Worm (Caenorhabditis elegans) whole organism, L1 larva: ENCODE results near the gene F27E5.5.

Experiments used
- C34B4.2 ChIP-seq: sonication (generic microtip); optimal IDR thresholded peaks from 2 replicates; lab custom pipeline; 2017; ENCODE audit warnings: mild to moderate bottlenecking, missing genetic modification characterization, missing compliant biosample characterization
- Y116A8C.19 ChIP-seq: sonication (generic microtip); optimal IDR thresholded peaks from 2 replicates; lab custom pipeline; 2016; ENCODE audit warnings: missing compliant biosample characterization, missing genetic modification characterization, borderline replicate concordance
- alr-1 ChIP-seq: fragments of 200-800 bp; sonication (Bioruptor generic); optimal IDR thresholded peaks from 2 replicates; lab custom pipeline; 2018; ENCODE audit warnings: borderline replicate concordance, mild to moderate bottlenecking, missing genetic modification characterization, missing compliant biosample characterization
- aly-2 ChIP-seq: fragments of 150-350 bp; optimal IDR thresholded peaks from 2 replicates; lab custom pipeline; 2014; ENCODE audit warnings: missing biosample characterization, missing genetic modification characterization
- ceh-63 ChIP-seq: fragments of 200-800 bp; sonication (Bioruptor generic); optimal IDR thresholded peaks from 2 replicates; lab custom pipeline; 2018; ENCODE audit warnings: mild to moderate bottlenecking, missing genetic modification characterization, missing compliant biosample characterization
- ces-1 ChIP-seq: fragments of 150-350 bp; optimal IDR thresholded peaks from 2 replicates; lab custom pipeline; 2014; ENCODE audit warnings: missing biosample characterization, missing genetic modification reagents, missing genetic modification characterization
- dsc-1 ChIP-seq: sonication (generic microtip); optimal IDR thresholded peaks from 2 replicates; lab custom pipeline; 2016; ENCODE audit warnings: mild to moderate bottlenecking, missing genetic modification characterization, missing compliant biosample characterization
- efl-1 ChIP-seq, 4 experiments: fragments of 150-350 bp; optimal IDR thresholded peaks in 3 of 4; peaks in 1 of 4; 1 replicate in 1 of 4; 2 replicates in 3 of 4; lab custom pipeline; 2014; ENCODE audit warnings: missing biosample characterization in 2 of 4, missing genetic modification characterization in 2 of 4, missing genetic modification reagents in 2 of 4
- elt-2 ChIP-seq: sonication (generic microtip); optimal IDR thresholded peaks from 2 replicates; lab custom pipeline; 2016; ENCODE audit warnings: missing genetic modification characterization, mild to moderate bottlenecking, inconsistent platforms, missing compliant biosample characterization, missing genetic modification reagents
- ets-5 ChIP-seq: fragments of 200-800 bp; sonication (Bioruptor generic); IDR thresholded peaks from 2 replicates; pipeline ENCODE4 v1.3.6; 2022; ENCODE audit warnings: missing genetic modification characterization, missing compliant biosample characterization
- fkh-4 ChIP-seq: sonication (generic microtip); optimal IDR thresholded peaks from 2 replicates; lab custom pipeline; 2016; ENCODE audit warnings: missing compliant biosample characterization, missing genetic modification characterization, borderline replicate concordance
- irx-1 ChIP-seq: sonication (generic microtip); optimal IDR thresholded peaks from 2 replicates; lab custom pipeline; 2016; ENCODE audit warnings: missing genetic modification characterization, missing compliant biosample characterization
- lin-13 ChIP-seq: fragments of 150-350 bp; optimal IDR thresholded peaks from 2 replicates; lab custom pipeline; 2014; ENCODE audit warnings: missing biosample characterization, missing genetic modification reagents, missing genetic modification characterization
- lin-14 ChIP-seq: fragments of 200-800 bp; sonication (Bioruptor generic); optimal IDR thresholded peaks from 2 replicates; lab custom pipeline; 2018; ENCODE audit warnings: mild to moderate bottlenecking, missing genetic modification characterization, moderate library complexity, missing compliant biosample characterization
- lin-35 ChIP-seq, 2 experiments: fragments of 150-350 bp; optimal IDR thresholded peaks; 2 replicates each; lab custom pipeline; 2014; ENCODE audit warnings: missing biosample characterization in 2 of 2, missing genetic modification characterization in 2 of 2, missing genetic modification reagents in 2 of 2
- lsy-2 ChIP-seq, 2 experiments: fragments of 150-350 bp; optimal IDR thresholded peaks; 2 replicates each; lab custom pipeline; 2014; ENCODE audit warnings: missing biosample characterization in 2 of 2, missing genetic modification characterization in 2 of 2
- mab-9 ChIP-seq: fragments of 200-800 bp; sonication (Bioruptor generic); IDR thresholded peaks from 2 replicates; pipeline ENCODE4 v1.3.6; 2022; ENCODE audit warnings: missing genetic modification reagents, missing genetic modification characterization, missing compliant biosample characterization
- mep-1 ChIP-seq: fragments of 150-350 bp; optimal IDR thresholded peaks from 2 replicates; lab custom pipeline; 2014; ENCODE audit warnings: missing biosample characterization, missing genetic modification characterization
- nhr-11 ChIP-seq: fragments of 150-350 bp; optimal IDR thresholded peaks from 2 replicates; lab custom pipeline; 2014; ENCODE audit warnings: missing biosample characterization, missing genetic modification characterization
- nhr-19 ChIP-seq: fragments of 200-800 bp; sonication (Bioruptor generic); conservative IDR thresholded peaks from 2 replicates; pipeline ENCODE4 v1.3.6; 2022; ENCODE audit warnings: missing genetic modification characterization, missing compliant biosample characterization
- nhr-71 ChIP-seq: sonication (generic microtip); optimal IDR thresholded peaks from 2 replicates; lab custom pipeline; 2016; ENCODE audit warnings: mild to moderate bottlenecking, missing genetic modification characterization, moderate library complexity, missing compliant biosample characterization
- nhr-76 ChIP-seq: sonication (generic microtip); optimal IDR thresholded peaks from 2 replicates; lab custom pipeline; 2017; ENCODE audit warnings: missing biosample characterization, missing genetic modification characterization
- nhr-77 ChIP-seq: fragments of 150-350 bp; optimal IDR thresholded peaks from 2 replicates; lab custom pipeline; 2014; ENCODE audit warnings: missing biosample characterization, missing genetic modification characterization
- nhr-84 ChIP-seq: sonication (generic microtip); optimal IDR thresholded peaks from 2 replicates; lab custom pipeline; 2017; ENCODE audit warnings: missing biosample characterization, missing genetic modification characterization
- nhr-85 ChIP-seq: sonication (generic microtip); peaks from one replicate; lab custom pipeline; 2016; ENCODE audit warnings: missing genetic modification characterization, inconsistent platforms, missing compliant biosample characterization
- nhr-90 ChIP-seq: sonication (generic microtip); optimal IDR thresholded peaks from 2 replicates; lab custom pipeline; 2016; ENCODE audit warnings: mild to moderate bottlenecking, missing genetic modification characterization, missing compliant biosample characterization; ENCODE audit not compliant: poor library complexity
- pax-3 ChIP-seq: fragments of 200-800 bp; sonication (Bioruptor generic); optimal IDR thresholded peaks from 2 replicates; lab custom pipeline; 2018; ENCODE audit warnings: mild to moderate bottlenecking, missing genetic modification characterization, moderate library complexity, missing compliant biosample characterization
- rnt-1 ChIP-seq: sonication (generic microtip); optimal IDR thresholded peaks from 2 replicates; lab custom pipeline; 2016; ENCODE audit warnings: mild to moderate bottlenecking, missing genetic modification characterization, moderate library complexity, missing compliant biosample characterization
- skn-1 ChIP-seq: fragments of 150-350 bp; optimal IDR thresholded peaks from 2 replicates; lab custom pipeline; 2014; ENCODE audit warnings: missing biosample characterization, missing genetic modification characterization
- sptf-1 ChIP-seq: fragments of 150-350 bp; optimal IDR thresholded peaks from 2 replicates; lab custom pipeline; 2014; ENCODE audit warnings: missing biosample characterization, missing genetic modification characterization
- sup-37 ChIP-seq: fragments of 200-800 bp; sonication (Bioruptor generic); optimal IDR thresholded peaks from 2 replicates; lab custom pipeline; 2018; ENCODE audit warnings: mild to moderate bottlenecking, missing genetic modification characterization, missing compliant biosample characterization
- swsn-7 ChIP-seq: sonication (generic microtip); optimal IDR thresholded peaks from 2 replicates; lab custom pipeline; 2016; ENCODE audit warnings: missing genetic modification characterization, missing compliant biosample characterization
- unc-130 ChIP-seq: fragments of 150-350 bp; optimal IDR thresholded peaks from 2 replicates; lab custom pipeline; 2017; ENCODE audit warnings: missing biosample characterization, missing genetic modification characterization, inconsistent platforms
- vab-15 ChIP-seq: sonication (generic microtip); optimal IDR thresholded peaks from 2 replicates; lab custom pipeline; 2017; ENCODE audit warnings: missing genotype, mild to moderate bottlenecking, missing genetic modification characterization, missing compliant biosample characterization
- ztf-11 ChIP-seq, 2 experiments: sonication (generic microtip); optimal IDR thresholded peaks; 2 replicates each; lab custom pipeline; 2016 to 2017; ENCODE audit warnings: missing genetic modification characterization in 2 of 2, missing biosample characterization in 1 of 2, missing compliant biosample characterization in 1 of 2

Gene F27E5.5

ce11 chrII:10139177-10139640 lies 7.5 kb upstream of the F27E5.5 start, which contains the start of gene asah-2:
asah-2 (plus strand) TSS chrII:10139590.
- TF ChIP-seq aly-2 (tag; lab: Kevin White, UChicago): no peak
- TF ChIP-seq nhr-85 (tag; lab: Kevin White, UChicago): no peak
- TF ChIP-seq skn-1 (tag; lab: Kevin White, UChicago): no peak
- TF ChIP-seq elt-2: peak; percentile 83
- TF ChIP-seq swsn-7: no peak
- no peak for TF ChIP-seq ets-5 (GFP tag; lab: Robert Waterston, UW)
- TF ChIP-seq vab-15 (tag; lab: Kevin White, UChicago): no peak
- no peak for TF ChIP-seq rnt-1
- TF ChIP-seq ces-1 (GFP tag; lab: Kevin White, UChicago): no peak
- no peak for TF ChIP-seq alr-1 (tag; lab: Kevin White, UChicago)
- TF ChIP-seq irx-1 (tag; lab: Kevin White, UChicago): no peak
- no peak for TF ChIP-seq C34B4.2 (tag; lab: Kevin White, UChicago)
- peak; percentile 2 for TF ChIP-seq nhr-90 (tag; lab: Kevin White, UChicago)

DNA sequence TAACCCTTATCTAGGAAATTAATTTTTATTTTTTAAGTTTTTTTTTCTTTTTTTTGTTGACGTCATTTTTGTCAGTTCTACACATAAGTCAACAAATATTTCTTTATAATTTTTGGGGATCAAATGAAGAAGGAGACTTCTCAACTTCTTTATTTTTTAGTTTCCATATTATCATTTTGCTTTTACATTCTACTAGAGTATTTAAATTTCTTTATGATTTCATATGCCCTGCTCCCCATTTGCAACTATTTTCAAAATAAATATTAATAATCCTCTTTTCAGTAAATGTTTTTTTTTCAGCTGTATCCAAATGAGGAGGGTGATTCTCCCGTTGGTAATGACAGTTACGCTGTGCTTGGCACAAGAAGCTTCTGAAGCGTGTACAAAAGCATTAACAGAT lies 5.7 kb upstream of the F27E5.5 start, which contains the start of gene phg-1:
TSS of gene phg-1 (plus strand) at position 301 of the 400 bp plus-strand sequence.
- TF ChIP-seq lin-35 (GFP tag; optimal IDR thresholded peaks at IDR 0.05; lab: Kevin White, UChicago) (no peak), efl-1 (optimal IDR thresholded peaks at IDR 0.05; lab: Kevin White, UChicago) (no peak), efl-1 (GFP tag; optimal IDR thresholded peaks at IDR 0.05 in 1 of 2; lab: Kevin White, UChicago) (no peak), mep-1 (tag; lab: Kevin White, UChicago) (no peak), lsy-2 (tag; optimal IDR thresholded peaks at IDR 0.05; lab: Kevin White, UChicago) (no peak), lin-14 (GFP tag; lab: Kevin White, UChicago) (no peak), Y116A8C.19 (tag; lab: Kevin White, UChicago) (no peak), unc-130 (tag; lab: Kevin White, UChicago) (no peak), sup-37 (GFP tag; lab: Kevin White, UChicago) (no peak), nhr-11 (tag; lab: Kevin White, UChicago) (no peak), nhr-76 (tag; lab: Kevin White, UChicago) (no peak), sptf-1 (tag; lab: Kevin White, UChicago) (no peak), nhr-90 (tag; lab: Kevin White, UChicago) (no peak), lin-13 (GFP tag; lab: Kevin White, UChicago) (no peak), nhr-77 (tag; lab: Kevin White, UChicago) (no peak), pax-3 (no peak), nhr-84 (tag; lab: Kevin White, UChicago) (no peak), nhr-19 (no peak)

DNA sequence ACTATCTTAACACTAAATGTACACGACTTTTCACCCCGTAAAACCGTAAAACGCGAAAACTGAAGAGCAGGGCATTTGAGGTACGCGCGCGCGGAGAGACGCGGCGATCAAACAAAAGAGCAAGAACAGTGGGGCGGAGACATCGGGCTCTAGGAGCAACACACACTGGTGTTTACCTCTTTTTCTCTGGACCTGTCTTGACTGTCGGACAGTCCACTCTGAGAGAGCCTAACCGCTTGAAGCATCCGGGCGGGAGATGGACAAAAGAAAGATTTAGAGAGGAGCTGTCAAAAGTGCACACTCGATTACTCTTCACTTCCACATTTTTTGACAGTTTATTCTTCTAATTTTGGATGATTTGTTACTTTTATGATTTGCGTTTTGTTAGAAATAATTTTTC lies 5.1 kb upstream of the F27E5.5 start:
- TF ChIP-seq ets-5 (GFP tag; lab: Robert Waterston, UW) (no peak), irx-1 (tag; lab: Kevin White, UChicago) (no peak), nhr-90 (tag; lab: Kevin White, UChicago) (no peak), lsy-2 (tag; optimal IDR thresholded peaks at IDR 0.05; lab: Kevin White, UChicago) (no peak), nhr-71 (tag; lab: Kevin White, UChicago) (no peak), pax-3 (no peak), ztf-11 (tag; optimal IDR thresholded peaks at IDR 0.05; lab: Kevin White, UChicago) (no peak), dsc-1 (no peak), mab-9 (no peak), fkh-4 (tag; lab: Kevin White, UChicago) (no peak), ceh-63 (GFP tag; lab: Kevin White, UChicago) (no peak)
